Worm (Caenorhabditis elegans) whole organism, L4/young adult: ENCODE measurements around the gene prkl-1.

Experiments used
- W03F9.2 ChIP-seq: fragments of 150-350 bp; optimal IDR thresholded peaks from 2 replicates; lab custom pipeline; 2014; ENCODE audit warnings: missing biosample characterization, missing genetic modification characterization
- dao-5 ChIP-seq: sonication (generic microtip); optimal IDR thresholded peaks from 2 replicates; lab custom pipeline; 2016; ENCODE audit warnings: missing genotype, missing genetic modification characterization, moderate library complexity, missing compliant biosample characterization
- him-1 ChIP-seq: sonication (generic microtip); optimal IDR thresholded peaks from 2 replicates; lab custom pipeline; 2016; ENCODE audit warnings: missing genotype, missing genetic modification reagents, missing genetic modification characterization, missing compliant biosample characterization

Gene prkl-1

ce11 chrIV:6972427-6972826 lies 14.3 kb downstream of the prkl-1 start, which contains the start of gene nhr-249:
nhr-249 (minus strand) TSS chrIV:6972527.
- TF ChIP-seq dao-5 (no peak), him-1 (tag; lab: Kevin White, UChicago) (no peak), W03F9.2 (tag; lab: Kevin White, UChicago) (no peak)

- no peak for TF ChIP-seq dao-5
- TF ChIP-seq him-1 (tag; lab: Kevin White, UChicago), result no peak
- TF ChIP-seq W03F9.2 (tag; lab: Kevin White, UChicago), result no peak
These were observed 15.5 kb downstream of the prkl-1 start, which contains the start of gene ZK381.62 for ce11 chrIV:6971213-6971612. ZK381.62 (minus strand) TSS chrIV:6971313.

ce11 chrIV:6970271-6970670 lies 16.5 kb downstream of the prkl-1 start, which contains the start of gene ZK381.8:
ZK381.8 (minus strand) TSS chrIV:6970371.
- TF ChIP-seq W03F9.2 (tag; lab: Kevin White, UChicago), result no peak
- no peak for TF ChIP-seq him-1 (tag; lab: Kevin White, UChicago)

- TF ChIP-seq dao-5 (no peak), him-1 (tag; lab: Kevin White, UChicago) (no peak), W03F9.2 (tag; lab: Kevin White, UChicago) (no peak)
These were observed 21.5 kb downstream of the prkl-1 start, which contains the start of gene ZK381.2 for ce11 chrIV:6965192-6965591. ZK381.2 (plus strand) TSS chrIV:6965492.

ce11 chrIV:6964508-6964907 lies 22.2 kb downstream of the prkl-1 start, which contains the start of gene B0478.3:
B0478.3 (minus strand) TSS chrIV:6964608.
- TF ChIP-seq him-1 (tag; lab: Kevin White, UChicago) (no peak), dao-5 (no peak), W03F9.2 (tag; lab: Kevin White, UChicago) (no peak)

- TF ChIP-seq him-1 (tag; lab: Kevin White, UChicago), result no peak
- TF ChIP-seq dao-5, result no peak
- no peak for TF ChIP-seq W03F9.2 (tag; lab: Kevin White, UChicago)
These were observed 27.3 kb downstream of the prkl-1 start for ce11 chrIV:6959483-6959882.

- TF ChIP-seq him-1 (tag; lab: Kevin White, UChicago) (peak; percentile 67), W03F9.2 (tag; lab: Kevin White, UChicago) (no peak)
These were observed 28.0 kb downstream of the prkl-1 start for ce11 chrIV:6958696-6959095.

- no peak for TF ChIP-seq him-1 (tag; lab: Kevin White, UChicago)
- no peak for TF ChIP-seq W03F9.2 (tag; lab: Kevin White, UChicago)
- TF ChIP-seq dao-5, result no peak
These were observed 29.4 kb downstream of the prkl-1 start, which contains the start of gene jnk-1 for ce11 chrIV:6957341-6957740. jnk-1 (plus strand) TSS chrIV:6957641.

ce11 chrIV:6956668-6957067 lies 30.1 kb downstream of the prkl-1 start:
- no peak for TF ChIP-seq W03F9.2 (tag; lab: Kevin White, UChicago)
- TF ChIP-seq dao-5, result no peak
- no peak for TF ChIP-seq him-1 (tag; lab: Kevin White, UChicago)

- TF ChIP-seq dao-5 (no peak), him-1 (tag; lab: Kevin White, UChicago) (no peak), W03F9.2 (tag; lab: Kevin White, UChicago) (no peak)
These were observed 32.1 kb downstream of the prkl-1 start for ce11 chrIV:6954682-6955081.

- TF ChIP-seq dao-5, result no peak
- no peak for TF ChIP-seq him-1 (tag; lab: Kevin White, UChicago)
These were observed 35.5 kb downstream of the prkl-1 start for ce11 chrIV:6951259-6951658.

ce11 chrIV:6946832-6947231 lies 39.9 kb downstream of the prkl-1 start:
- TF ChIP-seq him-1 (tag; lab: Kevin White, UChicago) (no peak), W03F9.2 (tag; lab: Kevin White, UChicago) (no peak), dao-5 (no peak)

ce11 chrIV:6941101-6941500 lies 45.6 kb downstream of the prkl-1 start:
- TF ChIP-seq dao-5, result no peak
- no peak for TF ChIP-seq W03F9.2 (tag; lab: Kevin White, UChicago)
- no peak for TF ChIP-seq him-1 (tag; lab: Kevin White, UChicago)

- no peak for TF ChIP-seq dao-5
- TF ChIP-seq W03F9.2 (tag; lab: Kevin White, UChicago), result no peak
- no peak for TF ChIP-seq him-1 (tag; lab: Kevin White, UChicago)
These were observed 49.2 kb downstream of the prkl-1 start, which contains the start of gene npr-12 for ce11 chrIV:6937548-6937947. npr-12 (minus strand) TSS chrIV:6937648.
